Fruit fly (Drosophila melanogaster): ENCODE measurements around the gene CG3708.
A peak's percentile ranks its signal among the peaks of the same experiment; 100 is the strongest.

Gene CG3708

DNA sequence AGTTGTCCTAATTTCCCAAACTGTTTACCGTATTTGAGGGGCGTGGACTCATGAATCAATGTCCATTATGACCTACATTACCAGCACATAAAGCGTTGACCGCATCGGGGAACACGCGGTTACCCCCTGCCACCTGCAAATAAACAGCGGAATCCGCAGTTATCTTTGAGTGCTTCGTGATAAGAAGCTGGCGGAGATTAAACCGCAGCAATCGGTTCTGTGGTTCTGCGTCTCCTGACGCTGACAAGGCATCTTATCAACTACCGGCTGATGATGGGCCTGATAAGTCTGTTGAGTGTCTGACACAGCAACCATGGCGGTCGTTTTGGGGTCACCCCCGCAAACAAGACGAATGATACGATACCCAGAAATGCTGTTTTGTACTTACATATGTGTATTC lies 16.3 kb upstream of the CG3708 start (continued):
- TF ChIP-seq nerfin-1 (tag; optimal IDR thresholded peaks at IDR 0.05) (no peak), fu2 (GFP tag; optimal IDR thresholded peaks at IDR 0.05) (no peak), CG4328 (GFP tag; optimal IDR thresholded peaks at IDR 0.05) (no peak), ap (GFP tag; IDR thresholded peaks at IDR 0.05) (no peak), CG31441 (GFP tag; IDR thresholded peaks at IDR 0.05) (no peak), CG7556 (GFP tag; optimal IDR thresholded peaks at IDR 0.05) (no peak), schlank (tag; optimal IDR thresholded peaks at IDR 0.05) (no peak), CG15514 (GFP tag; optimal IDR thresholded peaks at IDR 0.05) (no peak), CG9817 (tag; optimal IDR thresholded peaks at IDR 0.05) (no peak), CG1233 (GFP tag; optimal IDR thresholded peaks at IDR 0.05) (no peak), usp (GFP tag; optimal IDR thresholded peaks at IDR 0.05) (no peak), C15 (GFP tag; IDR thresholded peaks at IDR 0.05) (no peak), pum (GFP tag; optimal IDR thresholded peaks at IDR 0.05) (no peak), CG6854 (GFP tag; optimal IDR thresholded peaks at IDR 0.05) (no peak), CG9727 (GFP tag; optimal IDR thresholded peaks at IDR 0.05) (no peak), klu (GFP tag; IDR thresholded peaks at IDR 0.05) (no peak), sens (GFP tag) (no peak), CG9437 (GFP tag; optimal IDR thresholded peaks at IDR 0.05) (no peak), CG6683 (GFP tag; optimal IDR thresholded peaks at IDR 0.05) (no peak), ab (GFP tag; optimal IDR thresholded peaks at IDR 0.05) (no peak), CG8290 (GFP tag; optimal IDR thresholded peaks at IDR 0.05) (no peak), CG8290 (tag; optimal IDR thresholded peaks at IDR 0.05) (no peak), mam (GFP tag; optimal IDR thresholded peaks at IDR 0.05) (no peak), fd102C (GFP tag; optimal IDR thresholded peaks at IDR 0.05) (no peak), CG11085 (GFP tag; IDR thresholded peaks at IDR 0.05) (no peak), CG18619 (GFP tag; optimal IDR thresholded peaks at IDR 0.05) (no peak), vvl (GFP tag; IDR thresholded peaks at IDR 0.05) (no peak), CG2712 (tag; optimal IDR thresholded peaks at IDR 0.05) (no peak), run (tag; optimal IDR thresholded peaks at IDR 0.05) (peak; percentile 12), pfk (GFP tag; optimal IDR thresholded peaks at IDR 0.05) (no peak), CG7745 (tag; optimal IDR thresholded peaks at IDR 0.05) (no peak), emc (GFP tag; optimal IDR thresholded peaks at IDR 0.05) (no peak), NK7.1 (GFP tag; optimal IDR thresholded peaks at IDR 0.05) (no peak), sd (tag; optimal IDR thresholded peaks at IDR 0.05) (peak; percentile 84), CG17186 (GFP tag; optimal IDR thresholded peaks at IDR 0.05) (no peak), Xrp1 (GFP tag; IDR thresholded peaks at IDR 0.05) (no peak), Atf6 (GFP tag; IDR thresholded peaks at IDR 0.05) (no peak), CG18476 (GFP tag; optimal IDR thresholded peaks at IDR 0.05) (no peak), CG18599 (GFP tag; optimal IDR thresholded peaks at IDR 0.05) (peak; percentile 48), CG32767 (GFP tag; IDR thresholded peaks at IDR 0.05) (no peak), CG10147 (GFP tag; optimal IDR thresholded peaks at IDR 0.05) (no peak), CG30020 (tag; optimal IDR thresholded peaks at IDR 0.05) (no peak), gsb-n (tag; optimal IDR thresholded peaks at IDR 0.05) (no peak)

DNA sequence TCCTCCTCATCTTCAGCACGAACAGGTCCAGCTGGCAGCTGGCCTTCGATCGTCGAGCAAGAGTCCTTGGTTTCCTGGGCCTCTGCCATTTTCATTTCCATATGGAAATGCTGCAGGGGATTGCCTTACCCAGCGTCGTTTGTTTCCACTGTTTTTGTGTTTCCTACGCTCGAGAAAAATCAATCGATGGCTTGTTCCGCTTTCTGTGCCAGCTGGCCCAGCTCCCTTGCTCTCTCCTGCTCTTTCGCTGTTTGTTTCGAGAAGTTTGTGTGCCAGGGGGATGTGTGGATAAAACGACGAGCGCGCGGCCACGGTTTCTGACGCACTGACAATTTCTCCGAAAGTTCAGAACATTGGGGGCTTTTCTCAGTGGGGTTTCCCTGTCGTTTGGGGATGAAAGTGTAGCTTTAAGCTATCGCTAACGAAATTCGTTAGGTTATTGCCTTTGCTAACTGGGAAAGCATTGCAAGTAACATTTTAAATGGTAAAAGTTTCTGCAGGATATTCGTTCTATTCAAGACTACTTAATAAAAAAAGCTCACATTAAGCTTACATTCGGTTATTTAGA lies 15.6 kb upstream of the CG3708 start, which contains the start of gene CG3703:
Gene CG3703, minus strand, starts transcription at position 328 of the 568 bp plus-strand sequence.
- peak; percentile 29 for TF ChIP-seq pita (GFP tag; optimal IDR thresholded peaks at IDR 0.05)
- no peak for TF ChIP-seq CG12391 (tag; optimal IDR thresholded peaks at IDR 0.05)
- TF ChIP-seq CG15073 (GFP tag; optimal IDR thresholded peaks at IDR 0.05) = no peak
- TF ChIP-seq ci (GFP tag; IDR thresholded peaks at IDR 0.05) = no peak
- TF ChIP-seq Ets65A (GFP tag) = peak; percentile 15
- no peak for TF ChIP-seq Kr (GFP tag; optimal IDR thresholded peaks at IDR 0.05)
- no peak for TF ChIP-seq tll (GFP tag; optimal IDR thresholded peaks at IDR 0.05)
- peak; percentile 90 for TF ChIP-seq onecut (GFP tag; IDR thresholded peaks at IDR 0.05)
- TF ChIP-seq CG4328 (GFP tag; optimal IDR thresholded peaks at IDR 0.05) = no peak
- TF ChIP-seq CG7556 (GFP tag; optimal IDR thresholded peaks at IDR 0.05) = no peak
- TF ChIP-seq ERR (GFP tag; optimal IDR thresholded peaks at IDR 0.05) = no peak
- peak; percentile 57 for TF ChIP-seq CG6654 (GFP tag; optimal IDR thresholded peaks at IDR 0.05)
- no peak for TF ChIP-seq Sox102F (GFP tag; optimal IDR thresholded peaks at IDR 0.05)
- peak; percentile 27 for TF ChIP-seq CTCF (GFP tag; optimal IDR thresholded peaks at IDR 0.05)
